Fruit fly (Drosophila melanogaster): ENCODE results near the gene Cpr65Ea.

DNA sequence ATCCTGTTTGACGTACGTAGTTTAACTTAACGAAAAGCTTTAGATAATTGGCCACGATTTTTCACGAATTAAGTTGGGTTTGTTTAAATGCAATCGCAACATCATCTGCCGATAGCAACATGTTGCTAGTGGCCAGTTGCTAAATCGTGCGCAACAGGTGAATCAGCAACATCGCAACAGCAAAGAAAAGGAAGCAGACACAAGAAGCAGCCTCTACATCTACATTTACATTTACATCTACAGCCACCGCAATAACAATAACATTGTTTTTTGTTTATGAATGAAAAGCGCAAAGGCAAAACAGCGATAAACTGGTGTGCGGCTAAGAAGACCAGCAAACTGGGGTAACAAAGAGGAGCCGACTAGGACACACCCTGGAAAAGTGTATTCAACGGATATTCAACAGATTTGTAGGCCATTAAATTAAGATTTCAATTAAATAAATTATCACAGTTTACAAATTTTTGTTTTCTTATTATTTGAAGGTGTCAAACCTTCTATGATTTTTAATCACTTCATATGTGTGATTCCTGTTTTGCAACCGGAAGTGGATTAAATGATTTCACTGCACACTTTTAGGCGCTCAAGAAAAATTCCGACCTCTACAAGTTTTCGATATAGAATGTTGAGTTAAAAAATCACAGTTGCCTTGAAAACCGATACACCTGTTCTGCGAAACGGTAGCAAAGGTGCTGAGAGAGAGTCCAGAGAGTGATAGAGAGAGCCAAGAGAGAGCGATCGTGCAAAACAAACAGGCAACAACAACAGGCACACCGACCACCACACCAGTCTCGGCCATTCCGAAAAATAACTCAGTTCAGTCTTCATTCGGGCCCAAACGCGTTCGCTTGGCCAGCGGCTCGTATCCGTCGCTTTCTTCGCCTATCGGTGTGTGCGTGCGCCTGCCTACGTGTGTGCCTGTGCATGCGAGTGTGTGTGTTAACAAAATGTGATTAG, 47.6 kb upstream of the Cpr65Ea start, which contains the start of gene melt:
- TF ChIP-seq Hr39 (GFP tag; optimal IDR thresholded peaks at IDR 0.05) (peak; percentile 92), dac (GFP tag; optimal IDR thresholded peaks at IDR 0.05) (peak; percentile 79), net (GFP tag; optimal IDR thresholded peaks at IDR 0.05) (peak; percentile 92), CG16779 (tag; optimal IDR thresholded peaks at IDR 0.05) (peak; percentile 84), CG10669 (GFP tag; optimal IDR thresholded peaks at IDR 0.05) (peak; percentile 86), cyc (GFP tag; optimal IDR thresholded peaks at IDR 0.05) (peak; percentile 91), acj6 (GFP tag; optimal IDR thresholded peaks at IDR 0.05) (peak; percentile 93), fkh (GFP tag; optimal IDR thresholded peaks at IDR 0.05) (peak; percentile 66), Smox (GFP tag; optimal IDR thresholded peaks at IDR 0.05) (peak; percentile 89), CG31627 (GFP tag; optimal IDR thresholded peaks at IDR 0.05) (peak; percentile 94), CG6854 (GFP tag; optimal IDR thresholded peaks at IDR 0.05) (peak; percentile 77)

All from whole organism, prepupa.